Worm (Caenorhabditis elegans) whole organism, L4 larva: Measurements from ENCODE around the gene F34D6.1.

Source experiments
- Y105C5A.15 ChIP-seq: fragments of 200-800 bp; sonication (Bioruptor generic); IDR thresholded peaks from 2 replicates; pipeline ENCODE4 v1.3.6; 2022; ENCODE audit warnings: missing genetic modification characterization, missing compliant biosample characterization
- ceh-82 ChIP-seq: sonication (generic microtip); optimal IDR thresholded peaks from 2 replicates; lab custom pipeline; 2017; ENCODE audit warnings: missing biosample characterization, missing genetic modification characterization
- hif-1 ChIP-seq, 2 experiments: sonication (generic microtip); optimal IDR thresholded peaks; 2 replicates each; lab custom pipeline; 2016 to 2017; ENCODE audit warnings: missing compliant biosample characterization in 2 of 2, missing genetic modification characterization in 2 of 2, missing genetic modification reagents in 2 of 2, missing genotype in 2 of 2, mild to moderate bottlenecking in 1 of 2
- lin-39 ChIP-seq: fragments of 150-350 bp; optimal IDR thresholded peaks from 2 replicates; lab custom pipeline; 2014; ENCODE audit warnings: missing biosample characterization, missing genetic modification reagents, missing genetic modification characterization
- lsy-2 ChIP-seq, 2 experiments: fragments of 150-350 bp in 1 of 2; sonication (generic microtip) in 1 of 2; optimal IDR thresholded peaks; 2 replicates each; lab custom pipeline; 2014 to 2017; ENCODE audit warnings: missing biosample characterization in 2 of 2, missing genetic modification characterization in 2 of 2
- mdl-1 ChIP-seq, 2 experiments: fragments of 150-350 bp in 1 of 2; sonication (generic microtip) in 1 of 2; optimal IDR thresholded peaks; 2 replicates each; lab custom pipeline; 2014 to 2017; ENCODE audit warnings: missing biosample characterization in 2 of 2, missing genetic modification characterization in 2 of 2
- mxl-3 ChIP-seq: fragments of 200-800 bp; sonication (Bioruptor generic); optimal IDR thresholded peaks from 2 replicates; lab custom pipeline; 2018; ENCODE audit warnings: mild to moderate bottlenecking, missing genetic modification characterization, missing compliant biosample characterization
- nhr-237 ChIP-seq: sonication (generic microtip); optimal IDR thresholded peaks from 2 replicates; lab custom pipeline; 2017; ENCODE audit warnings: missing biosample characterization, missing genetic modification characterization
- nhr-25 ChIP-seq: sonication (generic microtip); optimal IDR thresholded peaks from 2 replicates; lab custom pipeline; 2017; ENCODE audit warnings: missing genetic modification characterization, mild to moderate bottlenecking, missing compliant biosample characterization, antibody characterized with exemption, moderate library complexity, borderline replicate concordance; ENCODE audit not compliant: insufficient read depth
- nhr-76 ChIP-seq: fragments of 150-350 bp; optimal IDR thresholded peaks from 2 replicates; lab custom pipeline; 2014; ENCODE audit warnings: missing biosample characterization, missing genetic modification characterization
- nhr-77 ChIP-seq: fragments of 150-350 bp; optimal IDR thresholded peaks from 2 replicates; lab custom pipeline; 2014; ENCODE audit warnings: missing biosample characterization, missing genetic modification characterization
- pqm-1 ChIP-seq: sonication (generic microtip); optimal IDR thresholded peaks from 2 replicates; lab custom pipeline; 2017; ENCODE audit warnings: missing biosample characterization, missing genetic modification characterization
- rbr-2 ChIP-seq: sonication (generic microtip); optimal IDR thresholded peaks from 2 replicates; lab custom pipeline; 2016; ENCODE audit warnings: missing genotype, missing genetic modification characterization, missing compliant biosample characterization
- unc-62 ChIP-seq, 3 experiments: fragments of 150-350 bp in 1 of 3; sonication (generic microtip); optimal IDR thresholded peaks in 2 of 3; peaks in 1 of 3; 1 replicate in 1 of 3; 2 replicates in 2 of 3; lab custom pipeline; 2014 to 2017; ENCODE audit warnings: missing biosample characterization in 3 of 3, missing genetic modification characterization in 3 of 3, missing genetic modification reagents in 3 of 3, missing genotype in 1 of 3

ce11 chrII:2637359-2637758 is 43.7 kb downstream of the F34D6.1 start, which contains the start of gene F22E5.21:
- TF ChIP-seq ceh-82 (no peak), mxl-3 (no peak), nhr-76 (no peak), mdl-1 (tag; optimal IDR thresholded peaks at IDR 0.05; lab: Kevin White, UChicago) (no peak), Y105C5A.15 (GFP tag; lab: Robert Waterston, UW) (no peak), lin-39 (no peak), pqm-1 (no peak), nhr-25 (no peak), nhr-237 (no peak), hif-1 (tag; optimal IDR thresholded peaks at IDR 0.05; lab: Kevin White, UChicago) (no peak), lsy-2 (tag; optimal IDR thresholded peaks at IDR 0.05; lab: Kevin White, UChicago) (no peak), rbr-2 (tag; lab: Kevin White, UChicago) (no peak), unc-62 (GFP tag; optimal IDR thresholded peaks at IDR 0.05 in 1 of 2; lab: Kevin White, UChicago) (no peak), unc-62 (tag; optimal IDR thresholded peaks at IDR 0.05; lab: Kevin White, UChicago) (no peak), nhr-77 (tag; lab: Kevin White, UChicago) (no peak)
